Worm (Caenorhabditis elegans): ENCODE results near the gene clec-241.

DNA sequence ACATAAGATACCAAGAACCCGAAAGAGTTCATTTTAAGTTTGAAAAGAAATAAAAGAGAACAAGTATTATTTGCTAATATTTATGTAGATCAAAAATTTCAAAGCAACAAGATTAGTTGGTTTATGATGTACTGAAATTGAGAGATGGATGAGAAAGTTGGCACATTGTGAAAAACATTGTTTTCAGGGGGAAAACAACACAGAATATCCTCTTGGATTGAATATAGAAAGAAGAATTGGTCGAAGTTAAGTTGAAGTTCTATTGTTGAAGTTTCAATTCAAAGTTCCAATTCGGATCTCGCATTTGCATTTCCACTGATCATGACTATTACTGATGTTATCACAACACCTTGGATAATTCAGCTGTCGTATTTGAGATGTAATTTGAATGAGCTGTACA lies 12.5 kb downstream of the clec-241 start:
- TF ChIP-seq egl-27 (tag; optimal IDR thresholded peaks at IDR 0.05) = no peak
- TF ChIP-seq mdl-1 (tag; optimal IDR thresholded peaks at IDR 0.05) = no peak
- no peak for TF ChIP-seq zag-1 (tag; optimal IDR thresholded peaks at IDR 0.05)
- TF ChIP-seq unc-62 (GFP tag; optimal IDR thresholded peaks at IDR 0.05) = no peak
- TF ChIP-seq lin-11 (tag; optimal IDR thresholded peaks at IDR 0.05) = no peak
- TF ChIP-seq nhr-12 (tag; optimal IDR thresholded peaks at IDR 0.05) = no peak
- TF ChIP-seq elt-3 (tag; optimal IDR thresholded peaks at IDR 0.05) = no peak
- no peak for TF ChIP-seq unc-55 (GFP tag; optimal IDR thresholded peaks at IDR 0.05)
